Worm (Caenorhabditis elegans): Measurements from ENCODE around the gene C15C8.8.

Gene C15C8.8

DNA sequence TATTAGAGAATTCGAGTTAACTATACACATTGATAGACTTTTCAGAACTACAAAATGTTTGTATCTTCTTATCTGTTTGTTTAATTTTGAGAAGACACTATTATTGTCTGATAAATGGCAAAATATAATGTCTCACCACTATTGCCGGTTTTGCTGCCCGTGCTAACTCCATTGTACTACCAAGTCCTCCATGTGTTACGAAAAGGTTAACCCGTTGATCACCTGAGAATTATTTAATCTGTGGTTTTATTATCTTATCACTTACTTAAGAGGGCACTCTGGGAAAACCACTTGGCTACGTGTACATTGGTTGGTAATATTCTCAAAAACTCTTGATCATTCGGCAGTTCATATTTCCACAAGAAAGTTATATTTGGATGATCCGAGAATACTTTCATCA lies 43.6 kb upstream of the C15C8.8 start:
- TF ChIP-seq lin-13 (GFP tag; optimal IDR thresholded peaks at IDR 0.05) (no peak), dve-1 (tag; optimal IDR thresholded peaks at IDR 0.05; ENCODE audit: insufficient read depth) (peak; percentile 38), hif-1 (tag; optimal IDR thresholded peaks at IDR 0.05) (no peak), nhr-28 (tag; optimal IDR thresholded peaks at IDR 0.05) (peak; percentile 29), hlh-11 (tag; optimal IDR thresholded peaks at IDR 0.05) (peak; percentile 34), daf-19 (GFP tag; conservative IDR thresholded peaks at IDR 0.05) (no peak), lin-39 (tag; optimal IDR thresholded peaks at IDR 0.05) (no peak)

DNA sequence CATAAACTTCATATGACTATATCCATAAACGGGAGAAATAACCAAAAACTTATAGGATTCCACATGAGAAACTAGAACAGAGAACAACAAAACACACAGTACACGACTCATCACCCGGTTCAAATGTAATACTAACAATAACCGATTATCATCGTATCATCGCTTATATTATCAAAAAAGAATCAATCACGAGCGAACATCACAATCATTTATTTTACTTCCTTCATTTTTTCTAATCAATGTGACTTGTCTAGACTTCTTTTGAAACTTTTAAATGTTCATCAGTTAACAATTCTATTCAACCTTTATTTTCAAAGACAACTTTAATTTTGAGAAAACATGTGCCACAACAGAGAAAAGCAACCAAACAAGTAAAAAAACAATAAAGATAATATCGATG lies 42.9 kb upstream of the C15C8.8 start, which contains the start of gene ugt-4:
Gene ugt-4 (minus strand): TSS at position 141 of the 400 bp plus-strand sequence.
- TF ChIP-seq hlh-30 (tag; optimal IDR thresholded peaks at IDR 0.05; ENCODE audit: insufficient read depth) (peak; percentile 65), nhr-77 (tag; optimal IDR thresholded peaks at IDR 0.05) (peak; percentile 53), saeg-2 (GFP tag; IDR thresholded peaks at IDR 0.05) (no peak), lin-13 (GFP tag; optimal IDR thresholded peaks at IDR 0.05) (no peak), php-3 (GFP tag; IDR thresholded peaks at IDR 0.05) (0 out of 2 replicates have a peak, but pooled peaks have one; percentile 6), lin-39 (tag; optimal IDR thresholded peaks at IDR 0.05) (no peak), hlh-11 (tag; optimal IDR thresholded peaks at IDR 0.05) (peak; percentile 65), ZK337.2 (GFP tag; IDR thresholded peaks at IDR 0.05) (no peak), pqm-1 (tag; optimal IDR thresholded peaks at IDR 0.05) (peak; percentile 49), daf-16 (GFP tag; optimal IDR thresholded peaks at IDR 0.05) (no peak), daf-16 (tag; optimal IDR thresholded peaks at IDR 0.05) (peak; percentile 35), nhr-28 (tag; optimal IDR thresholded peaks at IDR 0.05) (peak; percentile 75), snpc-4 (tag; optimal IDR thresholded peaks at IDR 0.05) (no peak), dve-1 (tag; optimal IDR thresholded peaks at IDR 0.05; ENCODE audit: insufficient read depth) (peak; percentile 67), unc-62 (GFP tag; optimal IDR thresholded peaks at IDR 0.05 in 1 of 2) (peak in 1 of 2 experiments; percentile 80), unc-62 (tag; optimal IDR thresholded peaks at IDR 0.05) (no peak), dmd-6 (GFP tag; IDR thresholded peaks at IDR 0.05) (peak; percentile 61; the same call in 1 of the 2 replicates), T20F7.1 (GFP tag; optimal IDR thresholded peaks at IDR 0.05) (peak; percentile 52), nhr-102 (tag; optimal IDR thresholded peaks at IDR 0.05) (no peak)

DNA sequence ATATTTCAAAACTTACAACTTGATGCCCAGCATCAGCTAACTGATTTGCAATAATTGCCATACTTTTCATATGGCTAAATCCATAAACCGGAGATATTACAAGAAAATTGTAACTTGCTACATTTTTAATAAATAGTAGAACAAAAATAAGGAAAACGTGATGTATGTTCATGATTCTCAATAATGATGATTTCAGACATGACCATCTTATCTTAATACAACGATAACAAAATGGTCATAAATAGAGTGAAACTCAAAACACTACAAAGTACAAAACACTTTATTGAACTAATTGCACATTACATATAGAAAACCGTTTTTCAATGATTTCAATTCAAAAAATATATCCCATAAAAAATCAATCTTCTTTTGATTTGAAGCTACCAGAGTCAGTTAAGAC lies 40.4 kb upstream of the C15C8.8 start, which contains the start of gene ugt-5:
Gene ugt-5 (minus strand): TSS at position 214 of the 400 bp plus-strand sequence.
- TF ChIP-seq mes-2 (tag; optimal IDR thresholded peaks at IDR 0.05; ENCODE audit: poor library complexity, severe bottlenecking), result no peak
- TF ChIP-seq hmg-1.1 (GFP tag; IDR thresholded peaks at IDR 0.05), result no peak
- no peak for TF ChIP-seq vab-7 (GFP tag; IDR thresholded peaks at IDR 0.05)
- no peak for TF ChIP-seq F37D6.2 (tag; optimal IDR thresholded peaks at IDR 0.05)
- peak; percentile 34 for TF ChIP-seq dve-1 (tag; optimal IDR thresholded peaks at IDR 0.05; ENCODE audit: insufficient read depth)
- TF ChIP-seq unc-39 (tag; optimal IDR thresholded peaks at IDR 0.05), result no peak
- TF ChIP-seq hlh-30 (tag; optimal IDR thresholded peaks at IDR 0.05; ENCODE audit: insufficient read depth), result peak; percentile 44
- TF ChIP-seq gei-8 (GFP tag; optimal IDR thresholded peaks at IDR 0.05), result no peak
- TF ChIP-seq pqm-1 (tag; optimal IDR thresholded peaks at IDR 0.05), result peak; percentile 24
- no peak for TF ChIP-seq unc-130 (GFP tag; optimal IDR thresholded peaks at IDR 0.05)
- no peak for TF ChIP-seq F10B5.3 (tag; optimal IDR thresholded peaks at IDR 0.05)
- no peak for TF ChIP-seq cey-2 (tag; optimal IDR thresholded peaks at IDR 0.05; ENCODE audit: borderline replicate concordance, insufficient read depth)
- TF ChIP-seq nhr-102 (tag; optimal IDR thresholded peaks at IDR 0.05), result no peak
- no peak for TF ChIP-seq lin-39 (tag; optimal IDR thresholded peaks at IDR 0.05)
- TF ChIP-seq hlh-11 (tag; optimal IDR thresholded peaks at IDR 0.05), result peak; percentile 20
- TF ChIP-seq lin-13 (GFP tag; optimal IDR thresholded peaks at IDR 0.05), result no peak
- TF ChIP-seq arid-1 (GFP tag; conservative IDR thresholded peaks at IDR 0.05), result no peak
- no peak for TF ChIP-seq ctbp-1 (GFP tag; IDR thresholded peaks at IDR 0.05)
- no peak for TF ChIP-seq pha-4 (GFP tag; IDR thresholded peaks at IDR 0.05)
- no peak for TF ChIP-seq pha-4 (tag; optimal IDR thresholded peaks at IDR 0.05)
- no peak for TF ChIP-seq ces-1 (GFP tag; optimal IDR thresholded peaks at IDR 0.05)
- no peak for TF ChIP-seq ZK546.5 (tag; optimal IDR thresholded peaks at IDR 0.05)
- no peak for TF ChIP-seq daf-16 (GFP tag; optimal IDR thresholded peaks at IDR 0.05)
- peak; percentile 82 for TF ChIP-seq daf-16 (tag; optimal IDR thresholded peaks at IDR 0.05)
- no peak for TF ChIP-seq zag-1 (tag; optimal IDR thresholded peaks at IDR 0.05)
- no peak for TF ChIP-seq nhr-76 (tag; optimal IDR thresholded peaks at IDR 0.05)
- peak; percentile 18 for TF ChIP-seq nhr-77 (tag; optimal IDR thresholded peaks at IDR 0.05)
- no peak for TF ChIP-seq zip-2 (tag; optimal IDR thresholded peaks at IDR 0.05)
- no peak for TF ChIP-seq egl-43 (GFP tag; IDR thresholded peaks at IDR 0.05)
- TF ChIP-seq spr-1 (tag; optimal IDR thresholded peaks at IDR 0.05), result no peak
- TF ChIP-seq daf-12 (tag; optimal IDR thresholded peaks at IDR 0.05), result no peak
- TF ChIP-seq mdl-1 (tag; optimal IDR thresholded peaks at IDR 0.05), result no peak
- TF ChIP-seq skn-1 (tag; optimal IDR thresholded peaks at IDR 0.05), result no peak
- TF ChIP-seq T20F7.1 (GFP tag; optimal IDR thresholded peaks at IDR 0.05), result no peak
- TF ChIP-seq set-16 (GFP tag; IDR thresholded peaks at IDR 0.05), result no peak
- TF ChIP-seq nhr-28 (tag; optimal IDR thresholded peaks at IDR 0.05), result peak; percentile 76

Measured in whole organism, L4 larva.